Fruit fly (Drosophila melanogaster): ENCODE data around the gene CG10600.

Gene CG10600

dm6 chr2L:18839143-18839872, at the start of gene CG10600 (continued):
- TF ChIP-seq Abd-B (GFP tag; optimal IDR thresholded peaks at IDR 0.05) (peak; percentile 72), CG6683 (GFP tag; optimal IDR thresholded peaks at IDR 0.05) (no peak), insv (GFP tag; optimal IDR thresholded peaks at IDR 0.05) (peak in 1 of 2 experiments; percentile 79), CG34422 (GFP tag; IDR thresholded peaks at IDR 0.05) (peak; percentile 92), Ravus (GFP tag; IDR thresholded peaks at IDR 0.05) (no peak), chm (GFP tag; IDR thresholded peaks at IDR 0.05) (peak; percentile 45; the same call in 1 of the 2 replicates), Nf-YC (tag; optimal IDR thresholded peaks at IDR 0.05) (peak; percentile 59), dmrt11E (tag; optimal IDR thresholded peaks at IDR 0.05) (peak; percentile 54), CG12659 (GFP tag; optimal IDR thresholded peaks at IDR 0.05) (peak; percentile 93), CG14014 (GFP tag; IDR thresholded peaks at IDR 0.05) (peak; percentile 55), grau (tag; optimal IDR thresholded peaks at IDR 0.05) (peak; percentile 69), CG18764 (GFP tag; optimal IDR thresholded peaks at IDR 0.05) (peak; percentile 81), Sox102F (GFP tag; optimal IDR thresholded peaks at IDR 0.05) (no peak), Dip2 (GFP tag; IDR thresholded peaks at IDR 0.05) (peak; percentile 84), jing (GFP tag; optimal IDR thresholded peaks at IDR 0.05) (peak; percentile 13), tna (GFP tag; IDR thresholded peaks at IDR 0.05; ENCODE audit: partially characterized antibody) (peak; percentile 75), ac (GFP tag; optimal IDR thresholded peaks at IDR 0.05) (peak; percentile 30), Lim3 (GFP tag; IDR thresholded peaks at IDR 0.05) (no peak), Camta (GFP tag; optimal IDR thresholded peaks at IDR 0.05) (peak; percentile 85), CG10565 (GFP tag; optimal IDR thresholded peaks at IDR 0.05) (no peak), CG30020 (tag; optimal IDR thresholded peaks at IDR 0.05) (peak; percentile 26), cg (GFP tag; optimal IDR thresholded peaks at IDR 0.05) (peak; percentile 99), D19B (GFP tag; optimal IDR thresholded peaks at IDR 0.05) (peak; percentile 45), CG8765 (GFP tag; IDR thresholded peaks at IDR 0.05) (peak; percentile 43; the same call in 1 of the 2 replicates), CoRest (tag; optimal IDR thresholded peaks at IDR 0.05) (peak; percentile 72), CG18599 (GFP tag; optimal IDR thresholded peaks at IDR 0.05) (peak; percentile 86), CG18476 (GFP tag; optimal IDR thresholded peaks at IDR 0.05) (peak; percentile 75), az2 (GFP tag; optimal IDR thresholded peaks at IDR 0.05) (peak; percentile 77), Dp (GFP tag; optimal IDR thresholded peaks at IDR 0.05) (peak; percentile 100), B-H1 (GFP tag; IDR thresholded peaks at IDR 0.05) (peak; percentile 33; the same call in 1 of the 3 replicates), scrt (GFP tag; optimal IDR thresholded peaks at IDR 0.05) (peak; percentile 61), CG18262 (tag; optimal IDR thresholded peaks at IDR 0.05) (peak; percentile 53), Taf1 (GFP tag; IDR thresholded peaks at IDR 0.05) (peak; percentile 52), CG31388 (GFP tag; optimal IDR thresholded peaks at IDR 0.05) (peak; percentile 36), MBD-R2 (GFP tag; IDR thresholded peaks at IDR 0.05) (peak; percentile 86), sr (GFP tag; IDR thresholded peaks at IDR 0.05) (0 out of 3 replicates have a peak, but pooled peaks have one; percentile 11), Myb (GFP tag; optimal IDR thresholded peaks at IDR 0.05) (peak; percentile 85), wor (GFP tag; IDR thresholded peaks at IDR 0.05) (0 out of 2 replicates have a peak, but pooled peaks have one; percentile 12), knrl (GFP tag; IDR thresholded peaks at IDR 0.05; ENCODE audit: partially characterized antibody) (peak; percentile 85), CG16863 (GFP tag; optimal IDR thresholded peaks at IDR 0.05) (peak; percentile 64), dysf (GFP tag; IDR thresholded peaks at IDR 0.05) (peak; percentile 77), CG30431 (GFP tag; optimal IDR thresholded peaks at IDR 0.05) (peak; percentile 59), tap (tag; optimal IDR thresholded peaks at IDR 0.05) (peak; percentile 18), CG7839 (tag; optimal IDR thresholded peaks at IDR 0.05) (peak; percentile 76), HLH54F (GFP tag; optimal IDR thresholded peaks at IDR 0.05) (peak; percentile 90), maf-S (GFP tag; optimal IDR thresholded peaks at IDR 0.05) (peak; percentile 81), CG9609 (GFP tag; optimal IDR thresholded peaks at IDR 0.05) (peak; percentile 87), toy (GFP tag; IDR thresholded peaks at IDR 0.05) (peak; percentile 25; the same call in 1 of the 2 replicates), lbe (GFP tag; optimal IDR thresholded peaks at IDR 0.05) (peak; percentile 86)

Data from whole organism, embryonic.